Fruit fly (Drosophila melanogaster) whole organism, embryonic: Measurements from ENCODE around the gene CG16736.

Experiments used
- Atf3 ChIP-seq: fragments of 200-800 bp; sonication (Bioruptor generic); optimal IDR thresholded peaks from 3 replicates; lab custom pipeline; 2016; ENCODE audit warnings: missing biosample characterization, missing genetic modification characterization
- Atf6 ChIP-seq: fragments of 200-800 bp; sonication (Bioruptor generic); IDR thresholded peaks from 2 replicates; pipeline ENCODE4 v1.3.6; 2022; ENCODE audit warnings: missing biosample characterization, missing genetic modification characterization
- Awh ChIP-seq: fragments of 200-800 bp; sonication (Bioruptor generic); IDR thresholded peaks from 2 replicates; pipeline ENCODE4, ENCODE4 v1.3.6; 2022; ENCODE audit warnings: missing biosample characterization, missing genetic modification characterization
- B-H2 ChIP-seq: fragments of 200-800 bp; sonication (Bioruptor generic); optimal IDR thresholded peaks from 2 replicates; lab custom pipeline; 2018; ENCODE audit warnings: missing biosample characterization, mild to moderate bottlenecking, missing genetic modification characterization
- BEAF-32 ChIP-seq: fragments of 200-800 bp; sonication (Bioruptor generic); optimal IDR thresholded peaks from 3 replicates; lab custom pipeline; 2017; ENCODE audit warnings: missing biosample characterization, missing genetic modification characterization, mild to moderate bottlenecking, moderate library complexity, missing genetic modification reagents
- CG1024 ChIP-seq: fragments of 200-800 bp; sonication (Bioruptor generic); IDR thresholded peaks from 2 replicates; pipeline ENCODE4 v1.3.6; 2022; ENCODE audit warnings: missing biosample characterization, missing genetic modification characterization
- CG11456 ChIP-seq: fragments of 200-800 bp; sonication (Bioruptor generic); IDR thresholded peaks from 3 replicates; pipeline ENCODE4 v1.3.6; 2022; ENCODE audit warnings: missing biosample characterization, missing genetic modification characterization
- CG12391 ChIP-seq: fragments of 200-800 bp; sonication (Bioruptor generic); optimal IDR thresholded peaks from 3 replicates; lab custom pipeline; 2018; ENCODE audit warnings: missing biosample characterization, mild to moderate bottlenecking, missing genetic modification characterization, moderate library complexity
- CG13123 ChIP-seq: fragments of 200-800 bp; sonication (Bioruptor generic); optimal IDR thresholded peaks from 2 replicates; lab custom pipeline; 2016; ENCODE audit warnings: missing biosample characterization, missing genetic modification characterization
- CG13287 ChIP-seq: fragments of 200-800 bp; sonication (Bioruptor generic); IDR thresholded peaks from 2 replicates; pipeline ENCODE4 v1.3.6; 2022; ENCODE audit warnings: missing biosample characterization, missing genetic modification characterization; ENCODE audit not compliant: partially characterized antibody
- CG14441 ChIP-seq: fragments of 200-800 bp; sonication (Bioruptor generic); IDR thresholded peaks from 2 replicates; pipeline ENCODE4 v1.3.6; 2022; ENCODE audit warnings: missing biosample characterization, missing genetic modification characterization
- CG15696 ChIP-seq: fragments of 200-800 bp; sonication (Bioruptor generic); optimal IDR thresholded peaks from 2 replicates; lab custom pipeline; 2019; ENCODE audit warnings: missing biosample characterization, mild to moderate bottlenecking, missing genetic modification characterization, moderate library complexity
- CG17186 ChIP-seq: fragments of 200-800 bp; sonication (Bioruptor generic); optimal IDR thresholded peaks from 3 replicates; lab custom pipeline; 2017; ENCODE audit warnings: missing biosample characterization, missing genetic modification reagents, missing genetic modification characterization
- CG17328 ChIP-seq: fragments of 200-800 bp; sonication (Bioruptor generic); IDR thresholded peaks from 2 replicates; pipeline ENCODE4 v1.3.6; 2022; ENCODE audit warnings: missing biosample characterization, missing genetic modification characterization
- CG30020 ChIP-seq: fragments of 200-800 bp; optimal IDR thresholded peaks from 2 replicates; lab custom pipeline; 2019; ENCODE audit warnings: missing biosample characterization, mild to moderate bottlenecking, missing genetic modification characterization, moderate library complexity
- CG3163 ChIP-seq: fragments of 200-800 bp; sonication (Bioruptor generic); optimal IDR thresholded peaks from 3 replicates; lab custom pipeline; 2016; ENCODE audit warnings: missing biosample characterization, missing genetic modification characterization
- CG32772 ChIP-seq: fragments of 200-800 bp; sonication (Bioruptor generic); IDR thresholded peaks from 2 replicates; pipeline ENCODE4 v1.3.6; 2022; ENCODE audit warnings: missing biosample characterization, missing genetic modification characterization
- CG3407 ChIP-seq: fragments of 200-800 bp; sonication (Bioruptor generic); optimal IDR thresholded peaks from 2 replicates; lab custom pipeline; 2018; ENCODE audit warnings: missing biosample characterization, mild to moderate bottlenecking, missing genetic modification characterization
- CG34224 ChIP-seq: fragments of 200-800 bp; sonication (Bioruptor generic); IDR thresholded peaks from 3 replicates; pipeline ENCODE4 v1.3.6; 2022; ENCODE audit warnings: missing biosample characterization, missing genetic modification characterization; ENCODE audit not compliant: partially characterized antibody
- CG3995 ChIP-seq: fragments of 200-800 bp; sonication (Bioruptor generic); optimal IDR thresholded peaks from 3 replicates; lab custom pipeline; 2016; ENCODE audit warnings: missing biosample characterization, missing genetic modification characterization
- CG6765 ChIP-seq: fragments of 200-800 bp; sonication (Bioruptor generic); optimal IDR thresholded peaks from 3 replicates; lab custom pipeline; 2017; ENCODE audit warnings: missing biosample characterization, mild to moderate bottlenecking, missing genetic modification characterization
- CG7372 ChIP-seq: fragments of 200-800 bp; sonication (Bioruptor generic); IDR thresholded peaks from 2 replicates; pipeline ENCODE4 v1.3.6; 2022; ENCODE audit warnings: missing biosample characterization, missing genetic modification characterization
- CG7839 ChIP-seq: fragments of 200-800 bp; sonication (Bioruptor generic); optimal IDR thresholded peaks from 3 replicates; lab custom pipeline; 2018; ENCODE audit warnings: missing biosample characterization, mild to moderate bottlenecking, missing genetic modification characterization, moderate library complexity
- D ChIP-seq, 2 experiments: fragments of 200-800 bp in 1 of 2; fragments of >200 bp in 1 of 2; sonication (Bioruptor generic) in 1 of 2; optimal IDR thresholded peaks; 2 replicates in 1 of 2; 3 replicates in 1 of 2; lab custom pipeline; 2017; ENCODE audit warnings: mild to moderate bottlenecking in 1 of 2, missing biosample characterization in 1 of 2, missing genetic modification characterization in 1 of 2, missing genetic modification reagents in 1 of 2
- Dll ChIP-seq: fragments of 200-800 bp; sonication (Bioruptor generic); IDR thresholded peaks from 4 replicates; pipeline ENCODE4 v1.3.6; 2022; ENCODE audit warnings: missing biosample characterization, missing genetic modification characterization; ENCODE audit not compliant: partially characterized antibody
- Ets97D ChIP-seq: fragments of 200-800 bp; sonication (Bioruptor generic); optimal IDR thresholded peaks from 3 replicates; lab custom pipeline; 2016; ENCODE audit warnings: missing biosample characterization, missing genetic modification characterization
- HLH4C ChIP-seq: fragments of 200-800 bp; sonication (Bioruptor generic); IDR thresholded peaks from 3 replicates; pipeline ENCODE4 v1.3.6; 2022; ENCODE audit warnings: missing biosample characterization, missing genetic modification characterization; ENCODE audit not compliant: partially characterized antibody
- HLH54F ChIP-seq: fragments of 200-800 bp; sonication (Bioruptor generic); optimal IDR thresholded peaks from 3 replicates; lab custom pipeline; 2016; ENCODE audit warnings: missing biosample characterization, missing genetic modification characterization
- Hey ChIP-seq: fragments of 200-800 bp; sonication (Bioruptor generic); optimal IDR thresholded peaks from 3 replicates; lab custom pipeline; 2018; ENCODE audit warnings: missing biosample characterization, mild to moderate bottlenecking, missing genetic modification characterization
- Myb ChIP-seq: fragments of 200-800 bp; sonication (Bioruptor generic); optimal IDR thresholded peaks from 2 replicates; lab custom pipeline; 2016; ENCODE audit warnings: missing biosample characterization, missing genetic modification characterization
- Sry-β ChIP-seq: fragments of 200-800 bp; sonication (Bioruptor generic); optimal IDR thresholded peaks from 2 replicates; lab custom pipeline; 2018; ENCODE audit warnings: missing biosample characterization, mild to moderate bottlenecking, missing genetic modification characterization, moderate library complexity
- Taf1 ChIP-seq: fragments of 200-800 bp; sonication (Bioruptor generic); IDR thresholded peaks from 2 replicates; pipeline ENCODE4 v1.3.6; 2022; ENCODE audit warnings: missing biosample characterization, missing genetic modification characterization
- bsh ChIP-seq, 2 experiments: fragments of 200-800 bp; sonication (Bioruptor generic); optimal IDR thresholded peaks; 2 replicates each; lab custom pipeline; 2017 to 2018; ENCODE audit warnings: mild to moderate bottlenecking in 2 of 2, missing biosample characterization in 2 of 2, missing genetic modification characterization in 2 of 2, moderate library complexity in 1 of 2
- caup ChIP-seq: fragments of 200-800 bp; sonication (Bioruptor generic); optimal IDR thresholded peaks from 3 replicates; lab custom pipeline; 2017; ENCODE audit warnings: missing biosample characterization, mild to moderate bottlenecking, missing genetic modification characterization, moderate library complexity; ENCODE audit not compliant: severe bottlenecking
- chif ChIP-seq, 2 experiments: fragments of 200-800 bp; sonication (Bioruptor generic); optimal IDR thresholded peaks; 3 replicates each; lab custom pipeline; 2016; ENCODE audit warnings: missing biosample characterization in 2 of 2, missing genetic modification characterization in 2 of 2
- eve ChIP-seq, 2 experiments: fragments of >200 bp; optimal IDR thresholded peaks; 2 replicates each; lab custom pipeline; 2017; ENCODE audit warnings: missing biosample characterization in 2 of 2, missing genetic modification characterization in 2 of 2
- exex ChIP-seq: fragments of 200-800 bp; sonication (Bioruptor generic); optimal IDR thresholded peaks from 4 replicates; lab custom pipeline; 2018; ENCODE audit warnings: missing biosample characterization, mild to moderate bottlenecking, missing genetic modification characterization, moderate library complexity
- eyg ChIP-seq: fragments of 200-800 bp; sonication (Bioruptor generic); optimal IDR thresholded peaks from 3 replicates; lab custom pipeline; 2016; ENCODE audit warnings: missing biosample characterization, missing genetic modification characterization
- fd3F ChIP-seq: fragments of 200-800 bp; sonication (Bioruptor generic); optimal IDR thresholded peaks from 2 replicates; lab custom pipeline; 2018; ENCODE audit warnings: missing biosample characterization, mild to moderate bottlenecking, missing genetic modification characterization, moderate library complexity
- lbe ChIP-seq: fragments of 200-800 bp; sonication (Bioruptor generic); optimal IDR thresholded peaks from 2 replicates; lab custom pipeline; 2016; ENCODE audit warnings: missing biosample characterization, mild to moderate bottlenecking, missing genetic modification characterization
- org-1 ChIP-seq: fragments of 200-800 bp; sonication (Bioruptor generic); optimal IDR thresholded peaks from 2 replicates; lab custom pipeline; 2017; ENCODE audit warnings: missing biosample characterization, missing genetic modification characterization
- pb ChIP-seq: fragments of 200-800 bp; sonication (Bioruptor generic); optimal IDR thresholded peaks from 3 replicates; lab custom pipeline; 2016; ENCODE audit warnings: missing biosample characterization, missing genetic modification characterization
- row ChIP-seq: fragments of 200-800 bp; sonication (Bioruptor generic); IDR thresholded peaks from 3 replicates; pipeline ENCODE4 v1.3.6; 2022; ENCODE audit warnings: missing biosample characterization, missing genetic modification characterization
- sc ChIP-seq, 3 experiments: fragments of >200 bp in 2 of 3; fragments of 200-800 bp in 1 of 3; sonication (Bioruptor generic) in 1 of 3; optimal IDR thresholded peaks; 2 replicates in 2 of 3; 3 replicates in 1 of 3; lab custom pipeline; 2017; ENCODE audit warnings: mild to moderate bottlenecking in 1 of 3, missing biosample characterization in 1 of 3, missing genetic modification characterization in 1 of 3, missing genetic modification reagents in 1 of 3
- sens-2 ChIP-seq: fragments of 200-800 bp; sonication (Bioruptor generic); IDR thresholded peaks from 2 replicates; pipeline ENCODE4 v1.3.6; 2022; ENCODE audit warnings: missing biosample characterization, missing genetic modification characterization
- sima ChIP-seq: fragments of 200-800 bp; sonication (Bioruptor generic); optimal IDR thresholded peaks from 2 replicates; lab custom pipeline; 2016; ENCODE audit warnings: missing biosample characterization, missing genetic modification characterization
- tap ChIP-seq: fragments of 200-800 bp; optimal IDR thresholded peaks from 3 replicates; lab custom pipeline; 2019; ENCODE audit warnings: missing biosample characterization, mild to moderate bottlenecking, missing genetic modification characterization, moderate library complexity
- wek ChIP-seq: fragments of 200-800 bp; sonication (Bioruptor generic); optimal IDR thresholded peaks from 3 replicates; lab custom pipeline; 2018; ENCODE audit warnings: missing biosample characterization, mild to moderate bottlenecking, missing genetic modification characterization, moderate library complexity

The CG16736 gene

dm6 chr3R:9245576-9246200, 11.8 kb downstream of the CG16736 start, which contains the start of gene Vps15 (continued):
- no peak for TF ChIP-seq pb (GFP tag; lab: Kevin White, UChicago)
- no peak for TF ChIP-seq CG3163
- peak; percentile 5 for TF ChIP-seq Atf3 (GFP tag; lab: Kevin White, UChicago)
- TF ChIP-seq bsh (GFP tag; optimal IDR thresholded peaks at IDR 0.05; lab: Kevin White, UChicago), result peak in 1 of 2 experiments; percentile 82
- peak; percentile 73 for TF ChIP-seq B-H2
- TF ChIP-seq Taf1 (GFP tag; lab: Robert Waterston, UW), result peak; percentile 61
- peak; percentile 61 for TF ChIP-seq lbe (GFP tag; lab: Kevin White, UChicago)
- no peak for TF ChIP-seq Sry-β
- TF ChIP-seq org-1 (GFP tag; lab: Kevin White, UChicago), result peak; percentile 4
- peak; percentile 17 to 68 for TF ChIP-seq chif (GFP tag; optimal IDR thresholded peaks at IDR 0.05; lab: Kevin White, UChicago)
- TF ChIP-seq Myb (GFP tag; lab: Kevin White, UChicago), result peak; percentile 18
- peak; percentile 74 for TF ChIP-seq CG15696 (tag; lab: Kevin White, UChicago)
- peak; percentile 65 for TF ChIP-seq tap (tag; lab: Kevin White, UChicago)
- TF ChIP-seq Ets97D (GFP tag; lab: Kevin White, UChicago), result peak; percentile 55
- peak; percentile 95 for TF ChIP-seq CG34224
- peak; percentile 50 for TF ChIP-seq CG3407 (GFP tag; lab: Kevin White, UChicago)
- TF ChIP-seq Hey (tag; lab: Kevin White, UChicago), result no peak
- peak; percentile 83 for TF ChIP-seq BEAF-32 (GFP tag; lab: Kevin White, UChicago)
- peak; percentile 29; the same call in 1 of the 2 replicates for TF ChIP-seq CG32772
- peak; percentile 62 for TF ChIP-seq exex (tag; lab: Kevin White, UChicago)
- TF ChIP-seq CG7372 (GFP tag; lab: Robert Waterston, UW), result peak; percentile 61
- TF ChIP-seq CG13123 (GFP tag; lab: Kevin White, UChicago), result peak; percentile 58
- peak; percentile 52 for TF ChIP-seq Awh (GFP tag; lab: Robert Waterston, UW)
- peak; percentile 47 for TF ChIP-seq CG6765 (GFP tag; lab: Kevin White, UChicago)
- peak; percentile 80 for TF ChIP-seq CG17328 (GFP tag; lab: Robert Waterston, UW)
- TF ChIP-seq CG1024 (GFP tag; lab: Robert Waterston, UW), result peak; percentile 5; the same call in 1 of the 2 replicates
- peak; percentile 72 for TF ChIP-seq Atf6 (GFP tag; lab: Robert Waterston, UW)
- TF ChIP-seq fd3F, result peak; percentile 70
- TF ChIP-seq HLH54F (GFP tag; lab: Kevin White, UChicago), result peak; percentile 47
- TF ChIP-seq CG12391 (tag; lab: Kevin White, UChicago), result peak; percentile 93
- TF ChIP-seq caup, result peak; percentile 52
- peak; percentile 89 for TF ChIP-seq row (GFP tag; lab: Robert Waterston, UW)
- TF ChIP-seq Dll (GFP tag; lab: Robert Waterston, UW), result peak; percentile 97
- TF ChIP-seq CG7839 (tag; lab: Kevin White, UChicago), result peak; percentile 82
- TF ChIP-seq eyg, result peak; percentile 28
- TF ChIP-seq CG3995, result peak; percentile 48
- TF ChIP-seq sc (optimal IDR thresholded peaks at IDR 0.05; lab: Kevin White, UChicago), result no peak
- TF ChIP-seq sc (GFP tag; optimal IDR thresholded peaks at IDR 0.05; lab: Kevin White, UChicago), result no peak
- peak; percentile 68 for TF ChIP-seq CG17186 (GFP tag; lab: Kevin White, UChicago)
- TF ChIP-seq wek (GFP tag; lab: Kevin White, UChicago), result no peak
- TF ChIP-seq eve (GFP tag; optimal IDR thresholded peaks at IDR 0.05; lab: Kevin White, UChicago), result no peak
- peak; percentile 57 for TF ChIP-seq CG30020 (tag; lab: Kevin White, UChicago)
- TF ChIP-seq CG14441 (GFP tag; lab: Robert Waterston, UW), result peak; percentile 44
- TF ChIP-seq sima, result peak; percentile 18
- TF ChIP-seq HLH4C, result peak; percentile 96
- peak; percentile 97 for TF ChIP-seq CG13287 (GFP tag; lab: Robert Waterston, UW)
- TF ChIP-seq D (optimal IDR thresholded peaks at IDR 0.05; lab: Kevin White, UChicago), result no peak
- peak; percentile 26 for TF ChIP-seq D (GFP tag; optimal IDR thresholded peaks at IDR 0.05; lab: Kevin White, UChicago)
- TF ChIP-seq CG11456 (GFP tag; lab: Robert Waterston, UW), result 0 out of 3 replicates have a peak, but pooled peaks have one; percentile 5
- no peak for TF ChIP-seq sens-2
